Worm (Caenorhabditis elegans): Measurements from ENCODE around the gene mtm-6.

ce11 chrIII:13339672-13340071, 7.2 kb upstream of the mtm-6 start, which contains the start of gene F53A2.3:
- no peak for TF ChIP-seq hlh-6 (tag; optimal IDR thresholded peaks at IDR 0.05)
- no peak for TF ChIP-seq unc-55 (GFP tag; optimal IDR thresholded peaks at IDR 0.05)
- TF ChIP-seq tbx-7 (tag; optimal IDR thresholded peaks at IDR 0.05) = no peak
- TF ChIP-seq elt-2 (tag; optimal IDR thresholded peaks at IDR 0.05) = no peak
- no peak for TF ChIP-seq ahr-1 (tag; optimal IDR thresholded peaks at IDR 0.05)
- TF ChIP-seq pha-4 (tag; optimal IDR thresholded peaks at IDR 0.05) = no peak
- no peak for TF ChIP-seq ztf-16 (tag; optimal IDR thresholded peaks at IDR 0.05)
- TF ChIP-seq tbx-2 (tag; optimal IDR thresholded peaks at IDR 0.05) = no peak
- no peak for TF ChIP-seq ama-1 (optimal IDR thresholded peaks at IDR 0.05)
- no peak for TF ChIP-seq eyg-1 (tag; optimal IDR thresholded peaks at IDR 0.05)
- TF ChIP-seq ceh-22 (tag; optimal IDR thresholded peaks at IDR 0.05) = no peak
- TF ChIP-seq ceh-34 (tag; optimal IDR thresholded peaks at IDR 0.05) = no peak
- TF ChIP-seq ets-4 (tag; optimal IDR thresholded peaks at IDR 0.05) = no peak

All from whole organism, late embryonic.